Worm (Caenorhabditis elegans) whole organism, midembryonic: ENCODE measurements around the gene sqv-3.

Experiments used
- T22C8.4 ChIP-seq: fragments of 200-800 bp; sonication (Bioruptor generic); IDR thresholded peaks from 2 replicates; pipeline ENCODE4 v1.3.6; 2022; ENCODE audit warnings: missing genetic modification characterization, missing compliant biosample characterization
- cog-1 ChIP-seq: sonication (generic microtip); optimal IDR thresholded peaks from 2 replicates; lab custom pipeline; 2016; ENCODE audit warnings: missing genetic modification characterization, missing compliant biosample characterization
- flt-1 ChIP-seq: fragments of 200-800 bp; sonication (Bioruptor generic); IDR thresholded peaks from 2 replicates; pipeline ENCODE4 v1.3.6; 2022; ENCODE audit warnings: missing genetic modification characterization, missing compliant biosample characterization
- klf-2 ChIP-seq: fragments of 200-800 bp; sonication (Bioruptor generic); conservative IDR thresholded peaks from 2 replicates; pipeline ENCODE4 v1.3.6; 2022; ENCODE audit warnings: missing genetic modification reagents, missing genetic modification characterization, missing compliant biosample characterization
- med-1 ChIP-seq: sonication (generic microtip); optimal IDR thresholded peaks from 2 replicates; lab custom pipeline; 2017; ENCODE audit warnings: missing genetic modification characterization, mild to moderate bottlenecking, missing compliant biosample characterization, antibody characterized with exemption, missing genetic modification reagents; ENCODE audit not compliant: insufficient read depth
- ref-1 ChIP-seq: fragments of 200-800 bp; sonication (Bioruptor generic); conservative IDR thresholded peaks from 2 replicates; pipeline ENCODE4 v1.3.6; 2022; ENCODE audit warnings: missing genetic modification reagents, missing genetic modification characterization, missing compliant biosample characterization
- tab-1 ChIP-seq: fragments of 200-800 bp; sonication (Bioruptor generic); IDR thresholded peaks from 2 replicates; pipeline ENCODE4 v1.3.6; 2022; ENCODE audit warnings: missing genetic modification characterization, missing compliant biosample characterization
- ztf-23 ChIP-seq: fragments of 200-800 bp; sonication (Bioruptor generic); IDR thresholded peaks from 2 replicates; pipeline ENCODE4 v1.3.6; 2022; ENCODE audit warnings: missing genetic modification reagents, missing genetic modification characterization, missing compliant biosample characterization
- ztf-29 ChIP-seq: fragments of 200-800 bp; sonication (Bioruptor generic); IDR thresholded peaks from 2 replicates; pipeline ENCODE4 v1.3.6; 2022; ENCODE audit warnings: missing genetic modification reagents, missing genetic modification characterization, missing compliant biosample characterization

DNA sequence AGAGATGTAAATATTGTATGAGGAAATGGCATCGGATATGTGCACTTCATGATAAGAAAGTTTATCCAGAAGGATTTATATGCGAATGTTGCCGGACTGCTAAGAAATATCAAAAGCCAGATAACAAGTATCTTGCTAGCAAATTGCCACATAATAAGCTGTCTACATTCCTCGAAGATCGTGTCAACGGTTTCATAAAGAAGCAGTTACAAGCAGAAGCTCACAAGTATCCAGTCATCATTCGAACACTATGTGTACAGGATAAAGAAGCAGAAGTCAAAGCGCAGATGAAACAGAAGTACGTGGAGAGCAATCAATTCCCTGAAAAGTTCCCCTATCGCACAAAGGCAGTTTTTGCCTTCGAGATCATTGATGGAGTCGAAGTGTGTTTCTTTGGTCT is 9.6 kb downstream of the sqv-3 start:
- TF ChIP-seq T22C8.4 (GFP tag; lab: Robert Waterston, UW) (no peak), ztf-23 (GFP tag; lab: Robert Waterston, UW) (no peak), tab-1 (GFP tag; lab: Robert Waterston, UW) (no peak), ref-1 (GFP tag; lab: Robert Waterston, UW) (no peak), flt-1 (GFP tag; lab: Robert Waterston, UW) (no peak), med-1 (GFP tag; lab: Kevin White, UChicago) (no peak), klf-2 (GFP tag; lab: Robert Waterston, UW) (no peak), ztf-29 (GFP tag; lab: Robert Waterston, UW) (no peak), cog-1 (no peak)
